Fruit fly (Drosophila melanogaster) whole organism, prepupa: ENCODE data around the gene Keap1.
A peak's percentile ranks its signal among the peaks of the same experiment; 100 is the strongest.

Experiments
- CG10669 ChIP-seq: fragments of 200-800 bp; sonication (Bioruptor generic); optimal IDR thresholded peaks from 3 replicates; lab custom pipeline; 2018; ENCODE audit warnings: missing biosample characterization, mild to moderate bottlenecking, missing genetic modification characterization, moderate library complexity
- CG11762 ChIP-seq: fragments of 200-800 bp; sonication (Bioruptor generic); optimal IDR thresholded peaks from 3 replicates; lab custom pipeline; 2016; ENCODE audit warnings: missing biosample characterization, missing genetic modification characterization; ENCODE audit not compliant: insufficient read depth
- CG15336 ChIP-seq: fragments of 200-800 bp; sonication (Bioruptor generic); IDR thresholded peaks from 2 replicates; pipeline ENCODE4 v1.3.6; 2022; ENCODE audit warnings: missing biosample characterization, missing genetic modification characterization
- CG1621 ChIP-seq: fragments of 200-800 bp; sonication (Bioruptor generic); optimal IDR thresholded peaks from 3 replicates; lab custom pipeline; 2018; ENCODE audit warnings: missing biosample characterization, mild to moderate bottlenecking, missing genetic modification characterization
- CG3032 ChIP-seq: fragments of 200-800 bp; optimal IDR thresholded peaks from 2 replicates; lab custom pipeline; 2019; ENCODE audit warnings: missing biosample characterization, mild to moderate bottlenecking, missing genetic modification characterization, moderate library complexity
- CG31627 ChIP-seq: fragments of 200-800 bp; sonication (Bioruptor generic); optimal IDR thresholded peaks from 3 replicates; lab custom pipeline; 2016; ENCODE audit warnings: missing biosample characterization, missing genetic modification characterization
- CG32006 ChIP-seq: fragments of 200-800 bp; sonication (Bioruptor generic); optimal IDR thresholded peaks from 3 replicates; lab custom pipeline; 2017; ENCODE audit warnings: missing biosample characterization, mild to moderate bottlenecking, missing genetic modification characterization
- CG34406 ChIP-seq: fragments of 200-800 bp; sonication (Bioruptor generic); optimal IDR thresholded peaks from 3 replicates; lab custom pipeline; 2016; ENCODE audit warnings: missing biosample characterization, missing genetic modification characterization
- CG3919 ChIP-seq: fragments of 200-800 bp; sonication (Bioruptor generic); optimal IDR thresholded peaks from 3 replicates; lab custom pipeline; 2016; ENCODE audit warnings: missing biosample characterization, missing genetic modification characterization
- CG4318 ChIP-seq: fragments of 200-800 bp; sonication (Bioruptor generic); optimal IDR thresholded peaks from 3 replicates; lab custom pipeline; 2017; ENCODE audit warnings: missing biosample characterization, mild to moderate bottlenecking, missing genetic modification characterization
- CG6163 ChIP-seq: fragments of 200-800 bp; sonication (Bioruptor generic); IDR thresholded peaks from 3 replicates; pipeline ENCODE4 v1.3.6; 2022; ENCODE audit warnings: missing biosample characterization, missing genetic modification characterization
- CG6276 ChIP-seq: fragments of 200-800 bp; sonication (Bioruptor generic); optimal IDR thresholded peaks from 2 replicates; lab custom pipeline; 2017; ENCODE audit warnings: missing biosample characterization, mild to moderate bottlenecking, missing genetic modification characterization
- CG6808 ChIP-seq: fragments of 200-800 bp; sonication (Bioruptor generic); optimal IDR thresholded peaks from 3 replicates; lab custom pipeline; 2017; ENCODE audit warnings: missing biosample characterization, missing genetic modification characterization, mild to moderate bottlenecking, moderate library complexity, missing genetic modification reagents
- CG6854 ChIP-seq: fragments of 200-800 bp; sonication (Bioruptor generic); optimal IDR thresholded peaks from 2 replicates; lab custom pipeline; 2017; ENCODE audit warnings: missing biosample characterization, mild to moderate bottlenecking, missing genetic modification characterization
- CG8319 ChIP-seq: fragments of 200-800 bp; sonication (Bioruptor generic); optimal IDR thresholded peaks from 3 replicates; lab custom pipeline; 2016; ENCODE audit warnings: missing biosample characterization, missing genetic modification characterization
- CG9139 ChIP-seq: fragments of 200-800 bp; sonication (Bioruptor generic); optimal IDR thresholded peaks from 3 replicates; lab custom pipeline; 2017; ENCODE audit warnings: missing biosample characterization, mild to moderate bottlenecking, missing genetic modification characterization
- Eip78C ChIP-seq: fragments of 200-800 bp; sonication (Bioruptor generic); peaks from one replicate; lab custom pipeline; 2016; ENCODE audit warnings: missing biosample characterization, missing genetic modification characterization
- Eip93F ChIP-seq: fragments of 200-800 bp; sonication (Bioruptor generic); optimal IDR thresholded peaks from 2 replicates; lab custom pipeline; 2016; ENCODE audit warnings: missing biosample characterization, mild to moderate bottlenecking, missing genetic modification characterization
- Gug ChIP-seq: fragments of 200-800 bp; sonication (Bioruptor generic); IDR thresholded peaks from 2 replicates; pipeline ENCODE4 v1.3.6; 2022; ENCODE audit warnings: missing biosample characterization, missing genetic modification characterization
- Lpt ChIP-seq: fragments of 200-800 bp; sonication (Bioruptor generic); optimal IDR thresholded peaks from 3 replicates; lab custom pipeline; 2016; ENCODE audit warnings: missing biosample characterization, missing genetic modification characterization
- Met ChIP-seq: fragments of 200-800 bp; sonication (Bioruptor generic); optimal IDR thresholded peaks from 3 replicates; lab custom pipeline; 2016; ENCODE audit warnings: missing biosample characterization, missing genetic modification characterization
- Smox ChIP-seq: fragments of 200-800 bp; sonication (Bioruptor generic); optimal IDR thresholded peaks from 3 replicates; lab custom pipeline; 2016; ENCODE audit warnings: missing biosample characterization, missing genetic modification characterization
- Sox14 ChIP-seq: fragments of 200-800 bp; sonication (Bioruptor generic); optimal IDR thresholded peaks from 3 replicates; lab custom pipeline; 2016; ENCODE audit warnings: missing biosample characterization, missing genetic modification characterization
- Sox15 ChIP-seq: fragments of 200-800 bp; sonication (Bioruptor generic); optimal IDR thresholded peaks from 3 replicates; lab custom pipeline; 2016; ENCODE audit warnings: missing biosample characterization, missing genetic modification characterization
- acj6 ChIP-seq: fragments of 200-800 bp; sonication (Bioruptor generic); optimal IDR thresholded peaks from 3 replicates; lab custom pipeline; 2016; ENCODE audit warnings: missing biosample characterization, missing genetic modification characterization
- cyc ChIP-seq: fragments of 200-800 bp; sonication (Bioruptor generic); optimal IDR thresholded peaks from 3 replicates; lab custom pipeline; 2016; ENCODE audit warnings: missing biosample characterization, missing genetic modification characterization
- eg ChIP-seq: fragments of 200-800 bp; sonication (Bioruptor generic); IDR thresholded peaks from 3 replicates; pipeline ENCODE4 v1.3.6; 2022; ENCODE audit warnings: missing biosample characterization, missing genetic modification characterization
- esn ChIP-seq: fragments of 200-800 bp; sonication (Bioruptor generic); optimal IDR thresholded peaks from 2 replicates; lab custom pipeline; 2016; ENCODE audit warnings: missing biosample characterization, mild to moderate bottlenecking, missing genetic modification characterization, moderate library complexity
- fkh ChIP-seq: fragments of 200-800 bp; sonication (Bioruptor generic); optimal IDR thresholded peaks from 3 replicates; lab custom pipeline; 2017; ENCODE audit warnings: missing biosample characterization, mild to moderate bottlenecking, missing genetic modification characterization, moderate library complexity
- lz ChIP-seq: fragments of 200-800 bp; sonication (Bioruptor generic); optimal IDR thresholded peaks from 3 replicates; lab custom pipeline; 2016; ENCODE audit warnings: missing biosample characterization, missing genetic modification characterization
- pdm3 ChIP-seq: fragments of 200-800 bp; sonication (Bioruptor generic); optimal IDR thresholded peaks from 3 replicates; lab custom pipeline; 2016; ENCODE audit warnings: missing biosample characterization, missing genetic modification characterization
- spab ChIP-seq: fragments of 200-800 bp; sonication (Bioruptor generic); optimal IDR thresholded peaks from 2 replicates; lab custom pipeline; 2017; ENCODE audit warnings: missing biosample characterization, mild to moderate bottlenecking, missing genetic modification characterization, missing genetic modification reagents
- ss ChIP-seq, 2 experiments: fragments of 200-800 bp; sonication (Bioruptor generic); optimal IDR thresholded peaks; 2 replicates in 1 of 2; 3 replicates in 1 of 2; lab custom pipeline; 2017 to 2018; ENCODE audit warnings: mild to moderate bottlenecking in 2 of 2, missing biosample characterization in 2 of 2, missing genetic modification characterization in 2 of 2, moderate library complexity in 1 of 2
- svp ChIP-seq: fragments of 200-800 bp; sonication (Bioruptor generic); peaks from one replicate; lab custom pipeline; 2016; ENCODE audit warnings: missing biosample characterization, missing genetic modification characterization
- topi ChIP-seq: fragments of 200-800 bp; sonication (Bioruptor generic); optimal IDR thresholded peaks from 3 replicates; lab custom pipeline; 2016; ENCODE audit warnings: missing biosample characterization, missing genetic modification characterization
- vri ChIP-seq: fragments of 200-800 bp; sonication (Bioruptor generic); optimal IDR thresholded peaks from 3 replicates; lab custom pipeline; 2016; ENCODE audit warnings: missing biosample characterization, mild to moderate bottlenecking, missing genetic modification characterization

The Keap1 gene

DNA sequence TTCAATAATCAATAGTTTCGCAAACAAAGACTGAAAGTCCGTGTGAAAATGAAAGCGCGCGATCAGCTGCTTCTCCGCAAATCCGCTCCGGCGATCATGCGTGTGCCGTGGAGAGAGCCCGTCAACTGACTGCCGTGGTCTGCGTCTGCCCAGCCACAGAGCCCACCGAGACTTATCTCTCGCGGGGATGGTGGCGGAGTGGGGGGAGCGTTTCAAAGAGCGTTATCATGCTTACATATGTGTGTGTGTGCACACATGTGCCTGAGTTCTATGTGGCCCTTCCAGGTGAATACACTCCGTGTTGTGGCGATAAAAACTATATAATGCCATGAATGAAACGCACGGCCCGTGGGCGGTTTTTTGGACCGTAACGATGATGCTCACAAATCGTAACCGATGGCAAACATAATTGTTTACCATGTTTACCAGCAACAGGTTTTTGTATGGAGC lies 1.8 kb downstream of the Keap1 start:
- no peak for TF ChIP-seq Eip93F (GFP tag; lab: Kevin White, UChicago)
- TF ChIP-seq esn (GFP tag; lab: Kevin White, UChicago): peak; percentile 3
- no peak for TF ChIP-seq lz (GFP tag; lab: Kevin White, UChicago)
- TF ChIP-seq Gug (GFP tag; lab: Robert Waterston, UW): 0 out of 2 replicates have a peak, but pooled peaks have one; percentile 10
- TF ChIP-seq CG32006 (GFP tag; lab: Kevin White, UChicago): no peak
- TF ChIP-seq CG34406 (GFP tag; lab: Kevin White, UChicago): no peak
- TF ChIP-seq Sox14: peak; percentile 58
- TF ChIP-seq CG4318: no peak
- peak; percentile 64 for TF ChIP-seq vri (GFP tag; lab: Kevin White, UChicago)
- no peak for TF ChIP-seq Eip78C (GFP tag; lab: Kevin White, UChicago)
- TF ChIP-seq CG1621 (tag; lab: Kevin White, UChicago): peak; percentile 74
- no peak for TF ChIP-seq spab (GFP tag; lab: Kevin White, UChicago)
- TF ChIP-seq fkh (GFP tag; lab: Kevin White, UChicago): peak; percentile 82
- 0 out of 3 replicates have a peak, but pooled peaks have one; percentile 22 for TF ChIP-seq CG6163
- no peak for TF ChIP-seq pdm3 (GFP tag; lab: Kevin White, UChicago)
- TF ChIP-seq CG6808: peak; percentile 20
- peak; percentile 47 to 71 for TF ChIP-seq ss (GFP tag; optimal IDR thresholded peaks at IDR 0.05; lab: Kevin White, UChicago)
- no peak for TF ChIP-seq acj6 (GFP tag; lab: Kevin White, UChicago)
- TF ChIP-seq svp (GFP tag; lab: Kevin White, UChicago): peak; percentile 88
- TF ChIP-seq Smox (GFP tag; lab: Kevin White, UChicago): no peak
- peak; percentile 4 for TF ChIP-seq topi (GFP tag; lab: Kevin White, UChicago)
- peak; percentile 11; the same call in 1 of the 2 replicates for TF ChIP-seq CG15336 (GFP tag; lab: Robert Waterston, UW)

DNA sequence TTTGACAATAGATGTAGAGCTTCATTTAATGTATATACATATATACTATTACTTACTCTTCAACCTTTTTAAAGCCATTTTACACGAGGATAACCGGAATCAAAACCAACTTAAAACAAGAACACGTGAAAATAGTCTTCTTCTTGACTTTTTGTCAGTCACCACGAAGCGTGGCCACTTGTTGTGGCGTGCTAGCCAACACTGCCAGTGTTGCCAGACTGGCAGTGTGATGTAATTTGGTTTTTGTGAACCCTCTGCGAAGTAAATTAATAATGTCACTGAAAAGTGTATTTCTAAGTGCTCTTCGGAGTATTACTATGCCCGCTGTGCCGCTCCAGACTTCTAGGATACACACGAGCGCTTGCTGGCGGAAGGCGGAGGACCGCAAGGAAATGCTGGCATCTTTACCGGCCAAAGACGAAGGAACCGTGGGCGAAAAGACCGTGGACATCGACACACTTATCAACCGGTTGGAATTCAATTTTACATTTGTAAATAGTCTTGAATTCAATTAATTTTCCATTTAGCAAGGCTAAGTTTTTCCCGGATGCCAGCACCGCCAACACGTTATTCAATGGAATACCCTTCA lies 7.1 kb downstream of the Keap1 start, which contains the start of the genes Ns1 and mRpS11:
Ns1 (minus strand) TSS at position 150 of the 589 bp plus-strand sequence.
mRpS11 (plus strand) TSS at position 207 of the 589 bp plus-strand sequence.
- TF ChIP-seq CG6163 (0 out of 3 replicates have a peak, but pooled peaks have one; percentile 37), CG10669 (no peak), lz (GFP tag; lab: Kevin White, UChicago) (peak; percentile 15), eg (no peak), Sox14 (peak; percentile 48), svp (GFP tag; lab: Kevin White, UChicago) (peak; percentile 67), cyc (peak; percentile 28), CG31627 (GFP tag; lab: Kevin White, UChicago) (peak; percentile 22), CG4318 (no peak), CG6854 (GFP tag; lab: Kevin White, UChicago) (no peak), Eip78C (GFP tag; lab: Kevin White, UChicago) (no peak), CG3032 (tag; lab: Kevin White, UChicago) (peak; percentile 34), CG11762 (no peak), CG6808 (no peak), Eip93F (GFP tag; lab: Kevin White, UChicago) (no peak), fkh (GFP tag; lab: Kevin White, UChicago) (peak; percentile 13), ss (GFP tag; optimal IDR thresholded peaks at IDR 0.05; lab: Kevin White, UChicago) (no peak), CG3919 (GFP tag; lab: Kevin White, UChicago) (no peak), CG9139 (GFP tag; lab: Kevin White, UChicago) (no peak), Sox15 (GFP tag; lab: Kevin White, UChicago) (no peak), vri (GFP tag; lab: Kevin White, UChicago) (peak; percentile 95), acj6 (GFP tag; lab: Kevin White, UChicago) (no peak), esn (GFP tag; lab: Kevin White, UChicago) (peak; percentile 27), CG6276 (GFP tag; lab: Kevin White, UChicago) (no peak), Met (GFP tag; lab: Kevin White, UChicago) (no peak), Lpt (GFP tag; lab: Kevin White, UChicago) (no peak), CG8319 (GFP tag; lab: Kevin White, UChicago) (no peak)
- TF ChIP-seq, all 60 proteins: peak for 10
